Worm (Caenorhabditis elegans) whole organism, L2 larva: Measurements from ENCODE around the gene sym-4.

Experiments
- C34F6.9 ChIP-seq: fragments of 150-350 bp; optimal IDR thresholded peaks from 2 replicates; lab custom pipeline; 2014; ENCODE audit warnings: missing biosample characterization, missing genetic modification characterization
- F13H6.1 ChIP-seq: sonication (generic microtip); optimal IDR thresholded peaks from 2 replicates; lab custom pipeline; 2016; ENCODE audit warnings: missing genetic modification characterization, missing compliant biosample characterization
- R02D3.7 ChIP-seq: fragments of 150-350 bp; optimal IDR thresholded peaks from 2 replicates; lab custom pipeline; 2014; ENCODE audit warnings: missing biosample characterization, missing genetic modification characterization
- Y55F3AM.14 ChIP-seq: fragments of 200-800 bp; sonication (Bioruptor generic); optimal IDR thresholded peaks from 2 replicates; lab custom pipeline; 2018; ENCODE audit warnings: mild to moderate bottlenecking, missing genetic modification characterization, missing compliant biosample characterization
- ZK546.5 ChIP-seq: sonication (generic microtip); optimal IDR thresholded peaks from 2 replicates; lab custom pipeline; 2017; ENCODE audit warnings: missing biosample characterization, missing genetic modification characterization
- alr-1 ChIP-seq: fragments of 150-350 bp; optimal IDR thresholded peaks from 2 replicates; lab custom pipeline; 2014; ENCODE audit warnings: missing biosample characterization, missing genetic modification characterization
- aly-2 ChIP-seq: fragments of 150-350 bp; optimal IDR thresholded peaks from 2 replicates; lab custom pipeline; 2014; ENCODE audit warnings: missing biosample characterization, missing genetic modification characterization
- ama-1 ChIP-seq: fragments of 150-350 bp; optimal IDR thresholded peaks from 2 replicates; lab custom pipeline; 2018; ENCODE audit warnings: inconsistent platforms
- blmp-1 ChIP-seq: sonication (generic microtip); optimal IDR thresholded peaks from 2 replicates; lab custom pipeline; 2017; ENCODE audit warnings: missing genetic modification characterization, mild to moderate bottlenecking, missing compliant biosample characterization, antibody characterized with exemption, moderate library complexity; ENCODE audit not compliant: insufficient read depth
- ceh-16 ChIP-seq: fragments of 150-350 bp; optimal IDR thresholded peaks from 2 replicates; lab custom pipeline; 2014; ENCODE audit warnings: missing biosample characterization, missing genetic modification characterization
- ceh-82 ChIP-seq: fragments of 150-350 bp; optimal IDR thresholded peaks from 2 replicates; lab custom pipeline; 2014; ENCODE audit warnings: missing biosample characterization, missing genetic modification characterization
- crh-2 ChIP-seq: sonication (generic microtip); optimal IDR thresholded peaks from 2 replicates; lab custom pipeline; 2017; ENCODE audit warnings: missing biosample characterization, missing genetic modification characterization
- dmd-4 ChIP-seq: sonication (generic microtip); optimal IDR thresholded peaks from 2 replicates; lab custom pipeline; 2017; ENCODE audit warnings: missing biosample characterization, missing genetic modification characterization
- egl-27 ChIP-seq: sonication (generic microtip); optimal IDR thresholded peaks from 3 replicates; lab custom pipeline; 2017; ENCODE audit warnings: missing biosample characterization, missing genetic modification reagents, missing genetic modification characterization
- elt-1 ChIP-seq: fragments of 150-350 bp; optimal IDR thresholded peaks from 2 replicates; lab custom pipeline; 2014; ENCODE audit warnings: missing biosample characterization, missing genetic modification characterization
- elt-3 ChIP-seq: sonication (generic microtip); optimal IDR thresholded peaks from 2 replicates; lab custom pipeline; 2017; ENCODE audit warnings: missing biosample characterization, missing genetic modification characterization
- fos-1 ChIP-seq: fragments of 150-350 bp; optimal IDR thresholded peaks from 2 replicates; lab custom pipeline; 2014; ENCODE audit warnings: missing biosample characterization, missing genetic modification characterization
- gmeb-1 ChIP-seq: fragments of 150-350 bp; optimal IDR thresholded peaks from 2 replicates; lab custom pipeline; 2014; ENCODE audit warnings: missing biosample characterization, missing genetic modification characterization
- lin-11 ChIP-seq: fragments of 150-350 bp; sonication (generic microtip); optimal IDR thresholded peaks from 2 replicates; lab custom pipeline; 2014; ENCODE audit warnings: missing biosample characterization, missing genetic modification characterization, inconsistent platforms, mixed read lengths
- lin-13 ChIP-seq: fragments of 150-350 bp; optimal IDR thresholded peaks from 2 replicates; lab custom pipeline; 2014; ENCODE audit warnings: missing biosample characterization, missing genetic modification reagents, missing genetic modification characterization
- lin-39 ChIP-seq: fragments of 150-350 bp; optimal IDR thresholded peaks from 2 replicates; lab custom pipeline; 2014; ENCODE audit warnings: missing biosample characterization, missing genetic modification reagents, missing genetic modification characterization
- lsy-2 ChIP-seq, 2 experiments: fragments of 150-350 bp in 1 of 2; sonication (generic microtip) in 1 of 2; optimal IDR thresholded peaks; 2 replicates each; lab custom pipeline; 2014 to 2017; ENCODE audit warnings: missing biosample characterization in 2 of 2, missing genetic modification characterization in 2 of 2
- mab-5 ChIP-seq: fragments of 150-350 bp; optimal IDR thresholded peaks from 2 replicates; lab custom pipeline; 2014; ENCODE audit warnings: missing biosample characterization, missing genetic modification characterization
- mbf-1 ChIP-seq: sonication (generic microtip); optimal IDR thresholded peaks from 2 replicates; lab custom pipeline; 2017; ENCODE audit warnings: missing biosample characterization, missing genetic modification characterization
- mdl-1 ChIP-seq, 2 experiments: fragments of 150-350 bp in 1 of 2; sonication (generic microtip) in 1 of 2; optimal IDR thresholded peaks; 2 replicates each; lab custom pipeline; 2017; ENCODE audit warnings: missing biosample characterization in 2 of 2, missing genetic modification characterization in 2 of 2
- nhr-10 ChIP-seq: sonication (generic microtip); optimal IDR thresholded peaks from 2 replicates; lab custom pipeline; 2017; ENCODE audit warnings: missing biosample characterization, missing genetic modification characterization
- nhr-11 ChIP-seq: fragments of 150-350 bp; optimal IDR thresholded peaks from 2 replicates; lab custom pipeline; 2014; ENCODE audit warnings: missing biosample characterization, missing genetic modification characterization
- nhr-12 ChIP-seq: fragments of 150-350 bp; optimal IDR thresholded peaks from 2 replicates; lab custom pipeline; 2014; ENCODE audit warnings: missing biosample characterization, missing genetic modification characterization
- nhr-129 ChIP-seq: fragments of 150-350 bp; optimal IDR thresholded peaks from 2 replicates; lab custom pipeline; 2014; ENCODE audit warnings: missing biosample characterization, missing genetic modification characterization
- nhr-21 ChIP-seq: fragments of 150-350 bp; optimal IDR thresholded peaks from 2 replicates; lab custom pipeline; 2014; ENCODE audit warnings: missing biosample characterization, missing genetic modification characterization
- nhr-23 ChIP-seq: fragments of 150-350 bp; optimal IDR thresholded peaks from 2 replicates; lab custom pipeline; 2014; ENCODE audit warnings: missing biosample characterization, missing genetic modification reagents, missing genetic modification characterization
- nhr-237 ChIP-seq: fragments of 150-350 bp; optimal IDR thresholded peaks from 2 replicates; lab custom pipeline; 2014; ENCODE audit warnings: missing biosample characterization, missing genetic modification characterization
- nhr-25 ChIP-seq: fragments of 150-350 bp; sonication (generic microtip); optimal IDR thresholded peaks from 3 replicates; lab custom pipeline; 2014; ENCODE audit warnings: missing biosample characterization, missing genetic modification characterization
- nhr-6 ChIP-seq: fragments of 150-350 bp; optimal IDR thresholded peaks from 2 replicates; lab custom pipeline; 2014; ENCODE audit warnings: missing biosample characterization, missing genetic modification characterization
- nhr-77 ChIP-seq: fragments of 150-350 bp; optimal IDR thresholded peaks from 2 replicates; lab custom pipeline; 2014; ENCODE audit warnings: missing biosample characterization, missing genetic modification characterization
- peb-1 ChIP-seq: fragments of 150-350 bp; optimal IDR thresholded peaks from 2 replicates; lab custom pipeline; 2014; ENCODE audit warnings: missing biosample characterization, missing genetic modification characterization
- sem-4 ChIP-seq: fragments of 150-350 bp; optimal IDR thresholded peaks from 2 replicates; lab custom pipeline; 2014; ENCODE audit warnings: missing biosample characterization, missing genetic modification reagents, missing genetic modification characterization
- skn-1 ChIP-seq: sonication (generic microtip); optimal IDR thresholded peaks from 2 replicates; lab custom pipeline; 2017; ENCODE audit warnings: missing biosample characterization, missing genetic modification characterization
- sma-3 ChIP-seq: sonication (generic microtip); optimal IDR thresholded peaks from 2 replicates; lab custom pipeline; 2016; ENCODE audit warnings: missing genetic modification reagents, missing genetic modification characterization, missing compliant biosample characterization
- sma-9 ChIP-seq, 2 experiments: fragments of 150-350 bp in 1 of 2; sonication (generic microtip) in 1 of 2; optimal IDR thresholded peaks; 2 replicates each; lab custom pipeline; 2014 to 2016; ENCODE audit warnings: missing genetic modification characterization in 2 of 2, mild to moderate bottlenecking in 1 of 2, missing biosample characterization in 1 of 2, missing compliant biosample characterization in 1 of 2, missing genetic modification reagents in 1 of 2, moderate library complexity in 1 of 2
- snpc-4 ChIP-seq: fragments of 150-350 bp; optimal IDR thresholded peaks from 2 replicates; lab custom pipeline; 2014; ENCODE audit warnings: missing biosample characterization, missing genetic modification characterization
- unc-39 ChIP-seq: fragments of 150-350 bp; optimal IDR thresholded peaks from 2 replicates; lab custom pipeline; 2014; ENCODE audit warnings: missing biosample characterization, missing genetic modification characterization
- unc-55 ChIP-seq: fragments of 150-350 bp; sonication (generic microtip); optimal IDR thresholded peaks from 3 replicates; lab custom pipeline; 2014; ENCODE audit warnings: missing biosample characterization, missing genetic modification reagents, missing genetic modification characterization
- unc-62 ChIP-seq: fragments of 150-350 bp; optimal IDR thresholded peaks from 2 replicates; lab custom pipeline; 2014; ENCODE audit warnings: missing biosample characterization, missing genetic modification reagents, missing genetic modification characterization
- zag-1 ChIP-seq: fragments of 150-350 bp; optimal IDR thresholded peaks from 2 replicates; lab custom pipeline; 2014; ENCODE audit warnings: missing biosample characterization, missing genetic modification characterization
- ztf-1 ChIP-seq: fragments of 200-800 bp; sonication (Bioruptor generic); conservative IDR thresholded peaks from 2 replicates; pipeline ENCODE4 v1.3.6; 2022; ENCODE audit warnings: missing genetic modification characterization, missing compliant biosample characterization
- ztf-11 ChIP-seq: sonication (generic microtip); optimal IDR thresholded peaks from 2 replicates; lab custom pipeline; 2017; ENCODE audit warnings: missing biosample characterization, missing genetic modification characterization
- ztf-4 ChIP-seq: fragments of 150-350 bp; optimal IDR thresholded peaks from 2 replicates; lab custom pipeline; 2014; ENCODE audit warnings: missing biosample characterization, missing genetic modification characterization

sym-4 gene

ce11 chrX:14175740-14176139, 6.3 kb upstream of the sym-4 start, which contains the start of gene C37E2.2:
Gene C37E2.2 (plus strand): TSS chrX:14176040.
- TF ChIP-seq zag-1 (tag; lab: Kevin White, UChicago) (no peak), nhr-25 (tag; lab: Kevin White, UChicago) (no peak), unc-62 (no peak), ztf-4 (tag; lab: Kevin White, UChicago) (no peak), aly-2 (no peak), sma-3 (GFP tag; lab: Kevin White, UChicago) (no peak), nhr-23 (tag; lab: Kevin White, UChicago) (no peak), Y55F3AM.14 (GFP tag; lab: Kevin White, UChicago) (no peak), dmd-4 (tag; lab: Kevin White, UChicago) (no peak), lin-13 (GFP tag; lab: Kevin White, UChicago) (no peak), ceh-16 (tag; lab: Kevin White, UChicago) (no peak), C34F6.9 (tag; lab: Kevin White, UChicago) (no peak)

ce11 chrX:14173850-14174249, 4.4 kb upstream of the sym-4 start, which contains the start of gene idhb-1:
Gene idhb-1 (minus strand): TSS chrX:14174063.
- TF ChIP-seq R02D3.7 (tag; lab: Kevin White, UChicago), result no peak
- no peak for TF ChIP-seq nhr-23 (tag; lab: Kevin White, UChicago)
- no peak for TF ChIP-seq nhr-11 (tag; lab: Kevin White, UChicago)
- TF ChIP-seq skn-1, result no peak
- peak; percentile 67 to 78 for TF ChIP-seq lsy-2 (tag; optimal IDR thresholded peaks at IDR 0.05; lab: Kevin White, UChicago)
- peak; percentile 79 for TF ChIP-seq F13H6.1
- no peak for TF ChIP-seq Y55F3AM.14 (GFP tag; lab: Kevin White, UChicago)
- no peak for TF ChIP-seq aly-2
- peak; percentile 62 for TF ChIP-seq C34F6.9 (tag; lab: Kevin White, UChicago)
- peak; percentile 74 for TF ChIP-seq gmeb-1
- TF ChIP-seq ceh-16 (tag; lab: Kevin White, UChicago), result no peak
- no peak for TF ChIP-seq alr-1 (tag; lab: Kevin White, UChicago)
- peak; percentile 74 for TF ChIP-seq sma-9 (GFP tag; optimal IDR thresholded peaks at IDR 0.05; lab: Kevin White, UChicago)
- TF ChIP-seq sma-9 (tag; optimal IDR thresholded peaks at IDR 0.05; lab: Kevin White, UChicago), result no peak
- TF ChIP-seq sem-4 (tag; lab: Kevin White, UChicago), result peak; percentile 39
- no peak for TF ChIP-seq lin-39 (tag; lab: Kevin White, UChicago)
- TF ChIP-seq elt-3 (tag; lab: Kevin White, UChicago), result no peak
- no peak for TF ChIP-seq nhr-10 (tag; lab: Kevin White, UChicago)
- TF ChIP-seq dmd-4 (tag; lab: Kevin White, UChicago), result no peak
- TF ChIP-seq unc-62, result no peak
- TF ChIP-seq mab-5 (tag; lab: Kevin White, UChicago), result peak; percentile 80
- TF ChIP-seq mbf-1, result no peak
- no peak for TF ChIP-seq ztf-1 (GFP tag; lab: Robert Waterston, UW)
- TF ChIP-seq lin-11, result peak; percentile 53
- TF ChIP-seq ztf-11 (tag; lab: Kevin White, UChicago), result no peak
- peak; percentile 71 for TF ChIP-seq lin-13 (GFP tag; lab: Kevin White, UChicago)
- no peak for TF ChIP-seq peb-1 (tag; lab: Kevin White, UChicago)
- peak; percentile 73 for TF ChIP-seq crh-2 (tag; lab: Kevin White, UChicago)
- TF ChIP-seq nhr-237 (tag; lab: Kevin White, UChicago), result no peak
- TF ChIP-seq unc-55 (GFP tag; lab: Kevin White, UChicago), result peak; percentile 67
- TF ChIP-seq zag-1 (tag; lab: Kevin White, UChicago), result peak; percentile 31
- no peak for TF ChIP-seq ceh-82 (tag; lab: Kevin White, UChicago)
- TF ChIP-seq nhr-77, result no peak
- TF ChIP-seq snpc-4 (tag; lab: Kevin White, UChicago), result peak; percentile 23
- TF ChIP-seq nhr-25 (tag; lab: Kevin White, UChicago), result peak; percentile 76
- peak; percentile 55 for TF ChIP-seq nhr-21 (tag; lab: Kevin White, UChicago)
- TF ChIP-seq sma-3 (GFP tag; lab: Kevin White, UChicago), result peak; percentile 62
- no peak for TF ChIP-seq ama-1
- TF ChIP-seq unc-39 (tag; lab: Kevin White, UChicago), result no peak
- peak; percentile 78 for TF ChIP-seq nhr-129 (tag; lab: Kevin White, UChicago)
- no peak for TF ChIP-seq elt-1 (tag; lab: Kevin White, UChicago)
- peak in 1 of 2 experiments; percentile 22 for TF ChIP-seq mdl-1 (tag; optimal IDR thresholded peaks at IDR 0.05; lab: Kevin White, UChicago)
- TF ChIP-seq nhr-12 (tag; lab: Kevin White, UChicago), result no peak
- TF ChIP-seq ZK546.5, result no peak
- TF ChIP-seq ztf-4 (tag; lab: Kevin White, UChicago), result peak; percentile 19
- peak; percentile 59 for TF ChIP-seq fos-1 (tag; lab: Kevin White, UChicago)
- no peak for TF ChIP-seq blmp-1 (tag; lab: Kevin White, UChicago)
- TF ChIP-seq egl-27, result peak; percentile 32
- peak; percentile 43 for TF ChIP-seq nhr-6 (tag; lab: Kevin White, UChicago)
- TF ChIP-seq, all 48 proteins: peak for 22
